Fruit fly (Drosophila melanogaster): Measurements from ENCODE around the gene Cdk2.
A peak's percentile ranks its signal among the peaks of the same experiment; 100 is the strongest.

The Cdk2 gene

dm6 chr3R:20735405-20735804, at the start of gene Cdk2 (continued):
- no peak for TF ChIP-seq Tbp (GFP tag; optimal IDR thresholded peaks at IDR 0.05)
- TF ChIP-seq dpn (GFP tag; optimal IDR thresholded peaks at IDR 0.05), result peak; percentile 12 to 23
- TF ChIP-seq CoRest (tag; optimal IDR thresholded peaks at IDR 0.05), result peak; percentile 32
- TF ChIP-seq Sry-δ (GFP tag; optimal IDR thresholded peaks at IDR 0.05), result peak; percentile 92
- TF ChIP-seq stwl (tag; optimal IDR thresholded peaks at IDR 0.05), result peak; percentile 87
- no peak for TF ChIP-seq CG13624 (GFP tag; optimal IDR thresholded peaks at IDR 0.05)
- no peak for TF ChIP-seq ham (GFP tag; IDR thresholded peaks at IDR 0.05)
- TF ChIP-seq Dek (tag; optimal IDR thresholded peaks at IDR 0.05), result no peak
- peak; percentile 80 for TF ChIP-seq sens (GFP tag)
- TF ChIP-seq Bteb2 (GFP tag; optimal IDR thresholded peaks at IDR 0.05), result no peak
- peak; percentile 29 for TF ChIP-seq HLH54F (GFP tag; optimal IDR thresholded peaks at IDR 0.05)
- TF ChIP-seq CG1603 (tag; optimal IDR thresholded peaks at IDR 0.05), result peak; percentile 68
- no peak for TF ChIP-seq CG8944 (GFP tag; optimal IDR thresholded peaks at IDR 0.05)
- peak; percentile 93 for TF ChIP-seq CG13287 (GFP tag; IDR thresholded peaks at IDR 0.05; ENCODE audit: partially characterized antibody)
- no peak for TF ChIP-seq lab (GFP tag; optimal IDR thresholded peaks at IDR 0.05)
- no peak for TF ChIP-seq zf30C (GFP tag; optimal IDR thresholded peaks at IDR 0.05)
- TF ChIP-seq CG4282 (GFP tag; optimal IDR thresholded peaks at IDR 0.05), result no peak
- TF ChIP-seq CG34376 (GFP tag; optimal IDR thresholded peaks at IDR 0.05), result no peak
- TF ChIP-seq grau (tag; optimal IDR thresholded peaks at IDR 0.05), result no peak
- TF ChIP-seq CG11560 (tag; IDR thresholded peaks at IDR 0.05), result no peak
- TF ChIP-seq shn (GFP tag; optimal IDR thresholded peaks at IDR 0.05), result peak; percentile 19
- TF ChIP-seq Ptx1 (GFP tag; IDR thresholded peaks at IDR 0.05), result 0 out of 2 replicates have a peak, but pooled peaks have one; percentile 5

dm6 chr3R:20714360-20714759, 21.1 kb upstream of the Cdk2 start, which contains the start of gene Oamb:
Gene Oamb, minus strand, starts transcription at chr3R:20714577.
- TF ChIP-seq CG8290 (GFP tag; optimal IDR thresholded peaks at IDR 0.05), result no peak
- peak in 1 of 2 experiments; percentile 16 for TF ChIP-seq CG8290 (tag; optimal IDR thresholded peaks at IDR 0.05)
- TF ChIP-seq CG1529 (GFP tag; optimal IDR thresholded peaks at IDR 0.05), result peak; percentile 59
- peak; percentile 96 for TF ChIP-seq pfk (GFP tag; optimal IDR thresholded peaks at IDR 0.05)
- TF ChIP-seq amos (GFP tag; IDR thresholded peaks at IDR 0.05; ENCODE audit: partially characterized antibody), result peak; percentile 14; the same call in 1 of the 2 replicates
- TF ChIP-seq scrt (GFP tag; optimal IDR thresholded peaks at IDR 0.05), result peak; percentile 25
- no peak for TF ChIP-seq ken (GFP tag; IDR thresholded peaks at IDR 0.05)
- peak; percentile 8 for TF ChIP-seq CG13894 (tag; optimal IDR thresholded peaks at IDR 0.05)
- TF ChIP-seq Jarid2 (GFP tag; optimal IDR thresholded peaks at IDR 0.05), result peak; percentile 59
- TF ChIP-seq abd-A (tag; optimal IDR thresholded peaks at IDR 0.05), result peak; percentile 30
- TF ChIP-seq Deaf1 (tag; optimal IDR thresholded peaks at IDR 0.05), result peak; percentile 87
- peak; percentile 16 for TF ChIP-seq CG15479 (GFP tag; optimal IDR thresholded peaks at IDR 0.05)
- no peak for TF ChIP-seq HHEX (GFP tag; optimal IDR thresholded peaks at IDR 0.05)
- no peak for TF ChIP-seq Mes4 (GFP tag; optimal IDR thresholded peaks at IDR 0.05)

dm6 chr3R:20719286-20719685, 16.1 kb upstream of the Cdk2 start:
- TF ChIP-seq chinmo (GFP tag; IDR thresholded peaks at IDR 0.05; ENCODE audit: partially characterized antibody), result no peak
- peak; percentile 31; the same call in 1 of the 3 replicates for TF ChIP-seq dysf (GFP tag; IDR thresholded peaks at IDR 0.05)
- no peak for TF ChIP-seq Hr39 (optimal IDR thresholded peaks at IDR 0.05)
- no peak for TF ChIP-seq run (tag; optimal IDR thresholded peaks at IDR 0.05)
- no peak for TF ChIP-seq eyg (GFP tag; optimal IDR thresholded peaks at IDR 0.05)
- no peak for TF ChIP-seq tll (GFP tag; optimal IDR thresholded peaks at IDR 0.05)
- 0 out of 2 replicates have a peak, but pooled peaks have one; percentile 16 for TF ChIP-seq slbo (GFP tag; IDR thresholded peaks at IDR 0.05)
- no peak for TF ChIP-seq CG4282 (GFP tag; optimal IDR thresholded peaks at IDR 0.05)
- TF ChIP-seq zen2 (GFP tag; IDR thresholded peaks at IDR 0.05; ENCODE audit: partially characterized antibody), result no peak
- TF ChIP-seq trh (GFP tag; optimal IDR thresholded peaks at IDR 0.05), result no peak
- TF ChIP-seq bab2 (GFP tag; optimal IDR thresholded peaks at IDR 0.05), result no peak
- TF ChIP-seq Ptx1 (GFP tag; IDR thresholded peaks at IDR 0.05), result 0 out of 2 replicates have a peak, but pooled peaks have one; percentile 13
- no peak for TF ChIP-seq Bteb2 (GFP tag; optimal IDR thresholded peaks at IDR 0.05)
- TF ChIP-seq CG3847 (GFP tag; IDR thresholded peaks at IDR 0.05), result 0 out of 2 replicates have a peak, but pooled peaks have one; percentile 15
- TF ChIP-seq CG3281 (GFP tag; optimal IDR thresholded peaks at IDR 0.05), result peak; percentile 31
- peak; percentile 52 for TF ChIP-seq Fer1 (GFP tag; optimal IDR thresholded peaks at IDR 0.05)
- no peak for TF ChIP-seq z (GFP tag; IDR thresholded peaks at IDR 0.05)

All from whole organism, embryonic.